Fruit fly (Drosophila melanogaster): ENCODE data around the gene CG2698.

Gene CG2698

dm6 chr3R:7970640-7971039 lies 30.7 kb upstream of the CG2698 start:
- no peak for TF ChIP-seq CG33213 (GFP tag; optimal IDR thresholded peaks at IDR 0.05)
- TF ChIP-seq klu (GFP tag; IDR thresholded peaks at IDR 0.05) = no peak
- no peak for TF ChIP-seq Med (GFP tag)
- TF ChIP-seq Awh (GFP tag; IDR thresholded peaks at IDR 0.05) = no peak
- no peak for TF ChIP-seq CG1233 (GFP tag; optimal IDR thresholded peaks at IDR 0.05)
- TF ChIP-seq grn (GFP tag; optimal IDR thresholded peaks at IDR 0.05) = no peak
- TF ChIP-seq Hey (tag; optimal IDR thresholded peaks at IDR 0.05) = no peak
- TF ChIP-seq odd (GFP tag; optimal IDR thresholded peaks at IDR 0.05) = no peak
- no peak for TF ChIP-seq Eip74EF (GFP tag; optimal IDR thresholded peaks at IDR 0.05)
- no peak for TF ChIP-seq fd64A (GFP tag; optimal IDR thresholded peaks at IDR 0.05)
- TF ChIP-seq grau (tag; optimal IDR thresholded peaks at IDR 0.05) = no peak
- no peak for TF ChIP-seq Trl (optimal IDR thresholded peaks at IDR 0.05)
- no peak for TF ChIP-seq Trl (GFP tag; optimal IDR thresholded peaks at IDR 0.05)

DNA sequence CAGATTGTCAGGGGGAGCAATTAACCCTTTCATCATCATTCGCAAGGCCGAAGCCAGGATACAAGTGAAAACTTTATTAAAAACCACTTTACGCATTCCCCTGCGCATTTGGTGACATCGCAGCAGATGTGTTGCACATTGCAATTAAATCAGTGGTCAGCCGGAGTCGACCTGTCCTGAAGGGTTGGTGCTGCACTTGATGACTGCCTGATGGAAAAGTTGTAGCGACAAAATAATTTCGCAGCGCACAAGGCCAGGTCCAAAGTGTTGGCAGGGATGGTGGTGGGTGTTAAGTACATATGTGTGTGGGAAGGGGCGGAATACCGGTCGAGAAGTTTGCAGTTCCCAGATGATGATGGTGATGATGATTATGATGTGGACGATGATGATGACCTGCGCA lies 29.2 kb upstream of the CG2698 start:
- no peak for TF ChIP-seq CG12942 (GFP tag; optimal IDR thresholded peaks at IDR 0.05)
- no peak for TF ChIP-seq gsb (GFP tag; IDR thresholded peaks at IDR 0.05)
- TF ChIP-seq wek (GFP tag; optimal IDR thresholded peaks at IDR 0.05) = no peak
- peak; percentile 78 for TF ChIP-seq nerfin-1 (tag; optimal IDR thresholded peaks at IDR 0.05)
- peak; percentile 33 for TF ChIP-seq tap (tag; optimal IDR thresholded peaks at IDR 0.05)
- TF ChIP-seq CG2199 (GFP tag; IDR thresholded peaks at IDR 0.05) = 0 out of 3 replicates have a peak, but pooled peaks have one; percentile 52

dm6 chr3R:7973049-7973448 lies 28.3 kb upstream of the CG2698 start:
- TF ChIP-seq Lim3 (GFP tag; IDR thresholded peaks at IDR 0.05) = no peak
- no peak for TF ChIP-seq ham (GFP tag; IDR thresholded peaks at IDR 0.05)
- TF ChIP-seq CG15696 (tag; optimal IDR thresholded peaks at IDR 0.05) = no peak
- TF ChIP-seq CG31388 (GFP tag; optimal IDR thresholded peaks at IDR 0.05) = no peak
- TF ChIP-seq CG2712 (tag; optimal IDR thresholded peaks at IDR 0.05) = no peak
- TF ChIP-seq danr (GFP tag; IDR thresholded peaks at IDR 0.05) = no peak
- TF ChIP-seq CG1603 (tag; optimal IDR thresholded peaks at IDR 0.05) = peak; percentile 29
- TF ChIP-seq her (GFP tag; optimal IDR thresholded peaks at IDR 0.05) = no peak
- no peak for TF ChIP-seq gsb-n (tag; optimal IDR thresholded peaks at IDR 0.05)
- no peak for TF ChIP-seq rib (GFP tag; IDR thresholded peaks at IDR 0.05)
- TF ChIP-seq Hand (GFP tag; optimal IDR thresholded peaks at IDR 0.05) = no peak
- TF ChIP-seq chm (GFP tag; IDR thresholded peaks at IDR 0.05) = no peak
- TF ChIP-seq CG6654 (GFP tag; optimal IDR thresholded peaks at IDR 0.05) = no peak
- no peak for TF ChIP-seq vfl (GFP tag; optimal IDR thresholded peaks at IDR 0.05)
- TF ChIP-seq CG6813 (GFP tag; optimal IDR thresholded peaks at IDR 0.05) = no peak
- TF ChIP-seq CG9215 (GFP tag; IDR thresholded peaks at IDR 0.05) = no peak
- TF ChIP-seq p53 (GFP tag; optimal IDR thresholded peaks at IDR 0.05) = no peak
- no peak for TF ChIP-seq ci (GFP tag; IDR thresholded peaks at IDR 0.05)
- no peak for TF ChIP-seq Ets65A (GFP tag)
- TF ChIP-seq CG10274 (GFP tag; optimal IDR thresholded peaks at IDR 0.05) = no peak
- no peak for TF ChIP-seq CG2889 (GFP tag; IDR thresholded peaks at IDR 0.05)
- TF ChIP-seq pros (GFP tag; optimal IDR thresholded peaks at IDR 0.05) = no peak
- no peak for TF ChIP-seq fd96Cb (tag; optimal IDR thresholded peaks at IDR 0.05)
- no peak for TF ChIP-seq zen2 (GFP tag; IDR thresholded peaks at IDR 0.05; ENCODE audit: partially characterized antibody)
- no peak for TF ChIP-seq insv (GFP tag; optimal IDR thresholded peaks at IDR 0.05)
- no peak for TF ChIP-seq CG9876 (GFP tag; optimal IDR thresholded peaks at IDR 0.05)
- no peak for TF ChIP-seq trh (GFP tag; optimal IDR thresholded peaks at IDR 0.05)
- TF ChIP-seq CG10267 (tag; optimal IDR thresholded peaks at IDR 0.05) = peak; percentile 9
- TF ChIP-seq dan (GFP tag; IDR thresholded peaks at IDR 0.05) = no peak
- no peak for TF ChIP-seq grau (tag; optimal IDR thresholded peaks at IDR 0.05)
- TF ChIP-seq CG7271 (tag; optimal IDR thresholded peaks at IDR 0.05) = no peak
- no peak for TF ChIP-seq CG6854 (GFP tag; optimal IDR thresholded peaks at IDR 0.05)
- TF ChIP-seq stc (GFP tag; IDR thresholded peaks at IDR 0.05) = no peak

Data from whole organism, embryonic.